Worm (Caenorhabditis elegans): ENCODE measurements around the gene gst-14.

- TF ChIP-seq unc-130 (GFP tag; optimal IDR thresholded peaks at IDR 0.05) (no peak), ekl-4 (GFP tag; IDR thresholded peaks at IDR 0.05) (no peak), C17E4.6 (GFP tag; IDR thresholded peaks at IDR 0.05) (no peak), ama-1 (optimal IDR thresholded peaks at IDR 0.05) (no peak), ama-1 (GFP tag; optimal IDR thresholded peaks at IDR 0.05) (no peak), sea-2 (GFP tag; IDR thresholded peaks at IDR 0.05) (no peak), pha-4 (tag; optimal IDR thresholded peaks at IDR 0.05) (no peak), cebp-2 (GFP tag; IDR thresholded peaks at IDR 0.05) (no peak)
Observed at ce11 chrII:13648230-13648629, 32.3 kb upstream of the gst-14 start, which contains the start of gene fbxa-169.

Data from whole organism, young adult.